Comparison of ENCODE assay signal across 4 worm cellular contexts in the genomic region with DNA sequence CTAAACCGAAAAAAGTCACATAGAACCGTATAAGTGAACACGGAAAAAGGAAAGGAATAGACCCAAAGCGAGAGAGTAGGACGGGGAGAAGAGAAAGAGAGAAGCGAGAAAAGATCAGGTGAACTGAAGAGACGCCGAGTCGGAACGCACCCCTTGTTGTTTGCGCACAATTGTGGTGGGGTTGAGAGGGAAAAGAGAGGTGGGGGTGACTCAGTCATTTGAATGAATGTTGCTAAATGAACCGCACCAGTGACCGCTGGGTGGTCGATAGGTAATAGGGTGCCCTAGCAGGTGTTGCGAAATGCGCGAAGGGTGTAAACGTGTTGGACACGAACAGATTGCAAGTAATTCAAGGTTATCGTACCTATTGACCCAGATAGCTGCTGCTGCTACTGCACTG.
TF ChIP-seq lines count a peak whose summit lies in the region.

TSS of gene lgl-1 (minus strand) at position 70 of the 400 bp plus-strand sequence.

TF ChIP-seq in whole organism, L2 larva, 48 proteins besides CTCF, POLR2A, EP300 and RAD21:
- TF ChIP-seq nhr-237 (tag; optimal IDR thresholded peaks at IDR 0.05; lab: Kevin White, UChicago) (no peak), sma-3 (GFP tag; optimal IDR thresholded peaks at IDR 0.05; lab: Kevin White, UChicago) (peak; percentile 38), nhr-6 (tag; optimal IDR thresholded peaks at IDR 0.05; lab: Kevin White, UChicago) (no peak), F13H6.1 (tag; optimal IDR thresholded peaks at IDR 0.05; lab: Kevin White, UChicago) (peak; percentile 46), snpc-4 (tag; optimal IDR thresholded peaks at IDR 0.05; lab: Kevin White, UChicago) (no peak), fos-1 (tag; optimal IDR thresholded peaks at IDR 0.05; lab: Kevin White, UChicago) (peak; percentile 83), mab-5 (tag; optimal IDR thresholded peaks at IDR 0.05; lab: Kevin White, UChicago) (no peak), nhr-25 (tag; optimal IDR thresholded peaks at IDR 0.05; lab: Kevin White, UChicago) (peak; percentile 76), C34F6.9 (tag; optimal IDR thresholded peaks at IDR 0.05; lab: Kevin White, UChicago) (peak; percentile 27), unc-55 (GFP tag; optimal IDR thresholded peaks at IDR 0.05; lab: Kevin White, UChicago) (peak; percentile 40), sma-9 (GFP tag; optimal IDR thresholded peaks at IDR 0.05; lab: Kevin White, UChicago) (peak; percentile 13), sma-9 (tag; optimal IDR thresholded peaks at IDR 0.05; lab: Kevin White, UChicago) (no peak), lsy-2 (tag; optimal IDR thresholded peaks at IDR 0.05; lab: Kevin White, UChicago) (no peak), crh-2 (tag; optimal IDR thresholded peaks at IDR 0.05; lab: Kevin White, UChicago) (peak; percentile 6), blmp-1 (tag; optimal IDR thresholded peaks at IDR 0.05; lab: Kevin White, UChicago; ENCODE audit: insufficient read depth) (peak; percentile 28)

TF ChIP-seq in whole organism, L4 larva, 104 proteins besides CTCF, POLR2A, EP300 and RAD21 (continues in another document):
- TF ChIP-seq ZK546.5 (tag; optimal IDR thresholded peaks at IDR 0.05; lab: Kevin White, UChicago) (no peak), mep-1 (tag; optimal IDR thresholded peaks at IDR 0.05; lab: Kevin White, UChicago) (peak; percentile 45), ces-1 (GFP tag; optimal IDR thresholded peaks at IDR 0.05; lab: Kevin White, UChicago) (no peak), zfp-2 (tag; optimal IDR thresholded peaks at IDR 0.05; lab: Kevin White, UChicago) (no peak), hmg-1.1 (GFP tag; IDR thresholded peaks at IDR 0.05; lab: Robert Waterston, UW) (peak; percentile 72), nhr-48 (tag; optimal IDR thresholded peaks at IDR 0.05; lab: Kevin White, UChicago) (no peak), ctbp-1 (GFP tag; IDR thresholded peaks at IDR 0.05; lab: Robert Waterston, UW) (no peak), mxl-3 (GFP tag; optimal IDR thresholded peaks at IDR 0.05; lab: Kevin White, UChicago) (peak; percentile 45), hlh-30 (tag; optimal IDR thresholded peaks at IDR 0.05; lab: Kevin White, UChicago; ENCODE audit: insufficient read depth) (peak; percentile 47), set-16 (GFP tag; IDR thresholded peaks at IDR 0.05; lab: Robert Waterston, UW) (peak; percentile 37; the same call in 1 of the 2 replicates), zip-2 (tag; optimal IDR thresholded peaks at IDR 0.05; lab: Kevin White, UChicago) (no peak), mes-2 (tag; optimal IDR thresholded peaks at IDR 0.05; lab: Kevin White, UChicago; ENCODE audit: poor library complexity, severe bottlenecking) (peak; percentile 54), madf-9 (GFP tag; conservative IDR thresholded peaks at IDR 0.05; lab: Robert Waterston, UW) (no peak), R02D3.7 (tag; optimal IDR thresholded peaks at IDR 0.05; lab: Kevin White, UChicago) (no peak), sdz-12 (GFP tag; optimal IDR thresholded peaks at IDR 0.05; lab: Kevin White, UChicago) (no peak), daf-16 (GFP tag; optimal IDR thresholded peaks at IDR 0.05; lab: Kevin White, UChicago) (no peak), daf-16 (tag; optimal IDR thresholded peaks at IDR 0.05; lab: Kevin White, UChicago) (peak; percentile 75), lim-7 (GFP tag; IDR thresholded peaks at IDR 0.05; lab: Robert Waterston, UW) (no peak), unc-130 (GFP tag; optimal IDR thresholded peaks at IDR 0.05; lab: Kevin White, UChicago) (no peak), attf-4 (tag; optimal IDR thresholded peaks at IDR 0.05; lab: Kevin White, UChicago) (no peak), skn-1 (tag; optimal IDR thresholded peaks at IDR 0.05; lab: Kevin White, UChicago) (no peak), cey-2 (tag; optimal IDR thresholded peaks at IDR 0.05; lab: Kevin White, UChicago; ENCODE audit: borderline replicate concordance, insufficient read depth) (no peak), nhr-42 (GFP tag; IDR thresholded peaks at IDR 0.05; lab: Robert Waterston, UW) (no peak), dmd-8 (GFP tag; IDR thresholded peaks at IDR 0.05; lab: Robert Waterston, UW) (no peak)

TF ChIP-seq in whole organism, late embryonic, 69 proteins besides CTCF, POLR2A, EP300 and RAD21 (continues in another document):
- TF ChIP-seq odd-2 (tag; optimal IDR thresholded peaks at IDR 0.05; lab: Kevin White, UChicago) (no peak), hlh-13 (GFP tag; optimal IDR thresholded peaks at IDR 0.05; lab: Kevin White, UChicago) (no peak), syd-9 (tag; optimal IDR thresholded peaks at IDR 0.05; lab: Kevin White, UChicago) (no peak), che-1 (tag; optimal IDR thresholded peaks at IDR 0.05; lab: Kevin White, UChicago) (no peak), ceh-31 (tag; optimal IDR thresholded peaks at IDR 0.05; lab: Kevin White, UChicago) (peak; percentile 85), gmeb-2 (tag; optimal IDR thresholded peaks at IDR 0.05; lab: Kevin White, UChicago) (no peak), nfya-1 (tag; optimal IDR thresholded peaks at IDR 0.05; lab: Kevin White, UChicago) (peak; percentile 39), ref-2 (tag; optimal IDR thresholded peaks at IDR 0.05; lab: Kevin White, UChicago) (peak; percentile 69), ceh-18 (tag; optimal IDR thresholded peaks at IDR 0.05; lab: Kevin White, UChicago) (no peak), elt-4 (tag; optimal IDR thresholded peaks at IDR 0.05; lab: Kevin White, UChicago) (no peak), ceh-19 (GFP tag; optimal IDR thresholded peaks at IDR 0.05; lab: Kevin White, UChicago) (peak; percentile 36), eyg-1 (tag; optimal IDR thresholded peaks at IDR 0.05; lab: Kevin White, UChicago) (no peak), ceh-14 (tag; optimal IDR thresholded peaks at IDR 0.05; lab: Kevin White, UChicago) (no peak), ahr-1 (tag; optimal IDR thresholded peaks at IDR 0.05; lab: Kevin White, UChicago) (no peak), unc-86 (tag; optimal IDR thresholded peaks at IDR 0.05; lab: Kevin White, UChicago) (no peak), nhr-11 (tag; optimal IDR thresholded peaks at IDR 0.05; lab: Kevin White, UChicago) (no peak), ceh-24 (tag; optimal IDR thresholded peaks at IDR 0.05; lab: Kevin White, UChicago) (no peak), hlh-30 (tag; optimal IDR thresholded peaks at IDR 0.05; lab: Kevin White, UChicago; ENCODE audit: insufficient read depth) (peak; percentile 9), C38D4.7 (GFP tag; optimal IDR thresholded peaks at IDR 0.05; lab: Kevin White, UChicago) (no peak), hlh-15 (tag; optimal IDR thresholded peaks at IDR 0.05; lab: Kevin White, UChicago) (no peak), ceh-45 (GFP tag; IDR thresholded peaks at IDR 0.05; lab: Robert Waterston, UW) (no peak), ceh-30 (tag; optimal IDR thresholded peaks at IDR 0.05; lab: Kevin White, UChicago) (no peak), pros-1 (tag; optimal IDR thresholded peaks at IDR 0.05; lab: Kevin White, UChicago) (peak; percentile 37), madf-2 (tag; optimal IDR thresholded peaks at IDR 0.05; lab: Kevin White, UChicago) (no peak), pha-2 (tag; optimal IDR thresholded peaks at IDR 0.05; lab: Kevin White, UChicago) (peak; percentile 17), ceh-2 (tag; optimal IDR thresholded peaks at IDR 0.05; lab: Kevin White, UChicago) (no peak), K02D7.2 (tag; optimal IDR thresholded peaks at IDR 0.05; lab: Kevin White, UChicago) (no peak), ztf-16 (tag; optimal IDR thresholded peaks at IDR 0.05; lab: Kevin White, UChicago) (no peak)

TF ChIP-seq in whole organism, mixed stage, embryonic, 35 proteins besides CTCF, POLR2A, EP300 and RAD21:
- TF ChIP-seq flh-1 (GFP tag; optimal IDR thresholded peaks at IDR 0.05; lab: Kevin White, UChicago), result no peak
- TF ChIP-seq mab-5 (tag; optimal IDR thresholded peaks at IDR 0.05; lab: Kevin White, UChicago), result no peak
- no peak for TF ChIP-seq lin-32 (GFP tag; optimal IDR thresholded peaks at IDR 0.05; lab: Kevin White, UChicago)
- TF ChIP-seq sptf-1 (tag; optimal IDR thresholded peaks at IDR 0.05; lab: Kevin White, UChicago), result peak; percentile 13
- TF ChIP-seq nhr-28 (tag; optimal IDR thresholded peaks at IDR 0.05; lab: Kevin White, UChicago), result no peak
- TF ChIP-seq lin-13 (tag; optimal IDR thresholded peaks at IDR 0.05; lab: Kevin White, UChicago), result peak; percentile 17
- peak; percentile 76 for TF ChIP-seq mls-2 (tag; optimal IDR thresholded peaks at IDR 0.05; lab: Kevin White, UChicago)
- TF ChIP-seq lsy-2 (tag; optimal IDR thresholded peaks at IDR 0.05; lab: Kevin White, UChicago), result peak; percentile 4
- peak; percentile 60 for TF ChIP-seq ham-2 (GFP tag; optimal IDR thresholded peaks at IDR 0.05; lab: Kevin White, UChicago)
- TF ChIP-seq mep-1 (tag; optimal IDR thresholded peaks at IDR 0.05; lab: Kevin White, UChicago), result peak; percentile 12
- TF ChIP-seq hlh-1 (tag; optimal IDR thresholded peaks at IDR 0.05; lab: Kevin White, UChicago), result peak; percentile 67
- TF ChIP-seq drap-1 (GFP tag; optimal IDR thresholded peaks at IDR 0.05; lab: Kevin White, UChicago), result peak; percentile 53
- TF ChIP-seq pha-4 (tag; optimal IDR thresholded peaks at IDR 0.05; lab: Kevin White, UChicago), result peak; percentile 11
- peak; percentile 95 for TF ChIP-seq nhr-2 (tag; optimal IDR thresholded peaks at IDR 0.05; lab: Kevin White, UChicago)
- TF ChIP-seq cnd-1 (tag; optimal IDR thresholded peaks at IDR 0.05; lab: Kevin White, UChicago), result peak; percentile 67
- TF ChIP-seq unc-62 (GFP tag; optimal IDR thresholded peaks at IDR 0.05; lab: Kevin White, UChicago), result no peak
